Worm (Caenorhabditis elegans): ENCODE data around the gene dpy-3.

DNA sequence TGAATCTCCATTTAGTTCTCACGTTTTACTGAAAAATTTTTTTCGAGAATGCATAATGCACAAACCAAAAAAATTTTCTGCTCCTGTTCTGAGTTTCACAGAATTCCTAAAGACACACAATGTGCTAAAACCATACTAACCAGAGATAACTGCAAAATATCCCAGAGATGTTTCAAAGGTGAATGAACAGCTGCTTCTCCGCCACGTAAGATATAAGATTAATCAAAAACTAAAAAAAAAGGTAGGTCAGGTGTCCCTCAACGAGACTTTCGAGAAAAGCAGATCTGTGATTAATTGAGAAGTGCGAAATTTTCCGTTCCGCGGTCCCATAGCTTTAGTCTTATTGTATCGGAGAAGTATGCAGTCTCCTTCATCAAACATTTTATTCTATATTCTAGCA is 19.3 kb upstream of the dpy-3 start, which contains the start of gene F48B9.3:
- TF ChIP-seq tbx-2 (tag; optimal IDR thresholded peaks at IDR 0.05): no peak
- no peak for TF ChIP-seq nhr-25 (tag; optimal IDR thresholded peaks at IDR 0.05)
- no peak for TF ChIP-seq unc-39 (tag; optimal IDR thresholded peaks at IDR 0.05)
- TF ChIP-seq skn-1 (tag; optimal IDR thresholded peaks at IDR 0.05): no peak
- no peak for TF ChIP-seq elt-3 (tag; optimal IDR thresholded peaks at IDR 0.05)
- TF ChIP-seq nhr-76 (tag; optimal IDR thresholded peaks at IDR 0.05): no peak
- no peak for TF ChIP-seq nhr-237 (tag; optimal IDR thresholded peaks at IDR 0.05)
- TF ChIP-seq nhr-28 (tag; optimal IDR thresholded peaks at IDR 0.05): no peak
- TF ChIP-seq egl-27 (tag; optimal IDR thresholded peaks at IDR 0.05): no peak
- TF ChIP-seq fkh-10 (GFP tag; optimal IDR thresholded peaks at IDR 0.05): no peak
